Worm (Caenorhabditis elegans) whole organism, L4/young adult: ENCODE results near the gene Y47D3A.1.

Experiments used
- W03F9.2 ChIP-seq: fragments of 150-350 bp; optimal IDR thresholded peaks from 2 replicates; lab custom pipeline; 2014; ENCODE audit warnings: missing biosample characterization, missing genetic modification characterization
- dao-5 ChIP-seq: sonication (generic microtip); optimal IDR thresholded peaks from 2 replicates; lab custom pipeline; 2016; ENCODE audit warnings: missing genotype, missing genetic modification characterization, moderate library complexity, missing compliant biosample characterization
- him-1 ChIP-seq: sonication (generic microtip); optimal IDR thresholded peaks from 2 replicates; lab custom pipeline; 2016; ENCODE audit warnings: missing genotype, missing genetic modification reagents, missing genetic modification characterization, missing compliant biosample characterization

ce11 chrIII:11149254-11149876 is 7.7 kb upstream of the Y47D3A.1 start:
- no peak for TF ChIP-seq dao-5 (tag; lab: Kevin White, UChicago)
- TF ChIP-seq W03F9.2 (tag; lab: Kevin White, UChicago): no peak
- no peak for TF ChIP-seq him-1 (tag; lab: Kevin White, UChicago)
